Fruit fly (Drosophila melanogaster) whole organism, embryonic: ENCODE measurements around the gene lwr.

Experiments used
- Ada2b ChIP-seq: fragments of 200-800 bp; sonication (Bioruptor generic); IDR thresholded peaks from 2 replicates; pipeline ENCODE4 v1.3.6; 2022; ENCODE audit warnings: missing biosample characterization, missing genetic modification characterization
- Aef1 ChIP-seq: fragments of 200-800 bp; sonication (Bioruptor generic); IDR thresholded peaks from 3 replicates; pipeline ENCODE4 v1.3.6; 2022; ENCODE audit warnings: missing biosample characterization, missing genetic modification characterization
- Atf-2 ChIP-seq: fragments of 200-800 bp; sonication (Bioruptor generic); optimal IDR thresholded peaks from 2 replicates; lab custom pipeline; 2016; ENCODE audit warnings: missing biosample characterization, missing genetic modification characterization
- CG11504 ChIP-seq: fragments of 200-800 bp; sonication (Bioruptor generic); optimal IDR thresholded peaks from 3 replicates; lab custom pipeline; 2019; ENCODE audit warnings: missing biosample characterization, mild to moderate bottlenecking, missing genetic modification characterization, moderate library complexity
- CG1233 ChIP-seq: fragments of 200-800 bp; sonication (Bioruptor generic); optimal IDR thresholded peaks from 4 replicates; lab custom pipeline; 2018; ENCODE audit warnings: missing biosample characterization, mild to moderate bottlenecking, missing genetic modification characterization
- CG15601 ChIP-seq: fragments of 200-800 bp; sonication (Bioruptor generic); optimal IDR thresholded peaks from 3 replicates; lab custom pipeline; 2019; ENCODE audit warnings: missing biosample characterization, mild to moderate bottlenecking, missing genetic modification characterization, moderate library complexity
- CG2120 ChIP-seq: fragments of 200-800 bp; sonication (Bioruptor generic); optimal IDR thresholded peaks from 3 replicates; lab custom pipeline; 2016; ENCODE audit warnings: missing biosample characterization, missing genetic modification characterization
- CG31388 ChIP-seq: fragments of 200-800 bp; sonication (Bioruptor generic); optimal IDR thresholded peaks from 2 replicates; lab custom pipeline; 2016; ENCODE audit warnings: missing biosample characterization, missing genetic modification characterization
- CG31441 ChIP-seq: fragments of 200-800 bp; sonication (Bioruptor generic); IDR thresholded peaks from 2 replicates; pipeline ENCODE4 v1.3.6; 2022; ENCODE audit warnings: missing biosample characterization, missing genetic modification characterization
- CG33213 ChIP-seq: fragments of 200-800 bp; sonication (Bioruptor generic); optimal IDR thresholded peaks from 3 replicates; lab custom pipeline; 2016; ENCODE audit warnings: missing biosample characterization, missing genetic modification characterization
- CG4707 ChIP-seq: fragments of 200-800 bp; sonication (Bioruptor generic); optimal IDR thresholded peaks from 2 replicates; lab custom pipeline; 2018; ENCODE audit warnings: missing biosample characterization, mild to moderate bottlenecking, missing genetic modification characterization, moderate library complexity
- CG6689 ChIP-seq: fragments of 200-800 bp; sonication (Bioruptor generic); IDR thresholded peaks from 2 replicates; pipeline ENCODE4 v1.3.6; 2022; ENCODE audit warnings: missing biosample characterization, missing genetic modification characterization
- CG7745 ChIP-seq: fragments of 200-800 bp; sonication (Bioruptor generic); optimal IDR thresholded peaks from 2 replicates; lab custom pipeline; 2018; ENCODE audit warnings: missing biosample characterization, mild to moderate bottlenecking, missing genetic modification characterization, moderate library complexity
- CG8478 ChIP-seq: fragments of >200 bp; optimal IDR thresholded peaks from 2 replicates; lab custom pipeline; 2018
- CG9876 ChIP-seq: fragments of 200-800 bp; sonication (Bioruptor generic); optimal IDR thresholded peaks from 2 replicates; lab custom pipeline; 2016; ENCODE audit warnings: missing biosample characterization, missing genetic modification characterization
- CrebB ChIP-seq: fragments of 200-800 bp; sonication (Bioruptor generic); optimal IDR thresholded peaks from 3 replicates; lab custom pipeline; 2018; ENCODE audit warnings: missing biosample characterization, mild to moderate bottlenecking, missing genetic modification characterization
- Dbx ChIP-seq: fragments of 200-800 bp; sonication (Bioruptor generic); IDR thresholded peaks from 3 replicates; pipeline ENCODE4 v1.3.6; 2022; ENCODE audit warnings: missing biosample characterization, missing genetic modification characterization
- Dfd ChIP-seq, 2 experiments: fragments of >200 bp; optimal IDR thresholded peaks; 2 replicates each; lab custom pipeline; 2017; ENCODE audit warnings: missing biosample characterization in 2 of 2, missing genetic modification characterization in 2 of 2
- Ets65A ChIP-seq: fragments of 200-800 bp; sonication (Bioruptor generic); peaks from one replicate; lab custom pipeline; 2016; ENCODE audit warnings: missing biosample characterization, missing genetic modification characterization
- Ets97D ChIP-seq: fragments of 200-800 bp; sonication (Bioruptor generic); optimal IDR thresholded peaks from 3 replicates; lab custom pipeline; 2016; ENCODE audit warnings: missing biosample characterization, missing genetic modification characterization
- Hr51 ChIP-seq, 2 experiments: fragments of 200-800 bp; sonication (Bioruptor generic); optimal IDR thresholded peaks; 2 replicates in 1 of 2; 3 replicates in 1 of 2; lab custom pipeline; 2016 to 2018; ENCODE audit warnings: missing biosample characterization in 2 of 2, missing genetic modification characterization in 2 of 2, mild to moderate bottlenecking in 1 of 2, moderate library complexity in 1 of 2
- Lhr ChIP-seq: fragments of 200-800 bp; sonication (Bioruptor generic); optimal IDR thresholded peaks from 3 replicates; lab custom pipeline; 2017; ENCODE audit warnings: mild to moderate bottlenecking, missing biosample characterization, missing genetic modification reagents, missing genetic modification characterization
- NC2β ChIP-seq: fragments of 200-800 bp; sonication (Bioruptor generic); optimal IDR thresholded peaks from 2 replicates; lab custom pipeline; 2016; ENCODE audit warnings: missing biosample characterization, missing genetic modification characterization
- Optix ChIP-seq: fragments of 200-800 bp; sonication (Bioruptor generic); IDR thresholded peaks from 3 replicates; pipeline ENCODE4 v1.3.6; 2022; ENCODE audit warnings: missing biosample characterization, missing genetic modification characterization
- Sox102F ChIP-seq: fragments of 200-800 bp; sonication (Bioruptor generic); optimal IDR thresholded peaks from 2 replicates; lab custom pipeline; 2018; ENCODE audit warnings: missing biosample characterization, mild to moderate bottlenecking, missing genetic modification characterization, moderate library complexity
- Sry-β ChIP-seq: fragments of 200-800 bp; sonication (Bioruptor generic); optimal IDR thresholded peaks from 2 replicates; lab custom pipeline; 2018; ENCODE audit warnings: missing biosample characterization, mild to moderate bottlenecking, missing genetic modification characterization, moderate library complexity
- Vsx1 ChIP-seq: fragments of 200-800 bp; sonication (Bioruptor generic); optimal IDR thresholded peaks from 2 replicates; lab custom pipeline; 2017; ENCODE audit warnings: missing biosample characterization, mild to moderate bottlenecking, missing genetic modification characterization, missing genetic modification reagents
- aop ChIP-seq: fragments of 200-800 bp; sonication (Bioruptor generic); IDR thresholded peaks from 2 replicates; pipeline ENCODE4 v1.3.6; 2022; ENCODE audit warnings: missing biosample characterization, missing genetic modification characterization
- ash1 ChIP-seq: fragments of 200-800 bp; sonication (Bioruptor generic); optimal IDR thresholded peaks from 2 replicates; lab custom pipeline; 2018; ENCODE audit warnings: missing biosample characterization, mild to moderate bottlenecking, missing genetic modification characterization
- bbx ChIP-seq: fragments of 200-800 bp; sonication (Bioruptor generic); IDR thresholded peaks from 2 replicates; pipeline ENCODE4 v1.3.6; 2022; ENCODE audit warnings: missing biosample characterization, missing genetic modification characterization; ENCODE audit not compliant: partially characterized antibody
- caup ChIP-seq: fragments of 200-800 bp; sonication (Bioruptor generic); optimal IDR thresholded peaks from 3 replicates; lab custom pipeline; 2017; ENCODE audit warnings: missing biosample characterization, mild to moderate bottlenecking, missing genetic modification characterization, moderate library complexity; ENCODE audit not compliant: severe bottlenecking
- crol ChIP-seq: fragments of 200-800 bp; sonication (Bioruptor generic); IDR thresholded peaks from 2 replicates; pipeline ENCODE4 v1.3.6; 2022; ENCODE audit warnings: missing biosample characterization, missing genetic modification characterization
- cwo ChIP-seq: fragments of 200-800 bp; sonication (Bioruptor generic); optimal IDR thresholded peaks from 3 replicates; lab custom pipeline; 2017; ENCODE audit warnings: missing biosample characterization, missing genetic modification characterization, mild to moderate bottlenecking, moderate library complexity, missing genetic modification reagents
- da ChIP-seq: fragments of 200-800 bp; sonication (Bioruptor generic); optimal IDR thresholded peaks from 2 replicates; lab custom pipeline; 2016; ENCODE audit warnings: missing biosample characterization, missing genetic modification characterization
- dpn ChIP-seq, 2 experiments: fragments of 200-800 bp; sonication (Bioruptor generic); optimal IDR thresholded peaks; 3 replicates each; lab custom pipeline; 2016; ENCODE audit warnings: missing biosample characterization in 2 of 2, missing genetic modification characterization in 2 of 2
- ken ChIP-seq: fragments of 200-800 bp; sonication (Bioruptor generic); IDR thresholded peaks from 3 replicates; pipeline ENCODE4 v1.3.6; 2022; ENCODE audit warnings: missing biosample characterization, missing genetic modification characterization
- lab ChIP-seq: fragments of 200-800 bp; sonication (Bioruptor generic); optimal IDR thresholded peaks from 3 replicates; lab custom pipeline; 2017; ENCODE audit warnings: missing biosample characterization, missing genetic modification characterization, mild to moderate bottlenecking, moderate library complexity, missing genetic modification reagents
- lbe ChIP-seq: fragments of 200-800 bp; sonication (Bioruptor generic); optimal IDR thresholded peaks from 2 replicates; lab custom pipeline; 2016; ENCODE audit warnings: missing biosample characterization, mild to moderate bottlenecking, missing genetic modification characterization
- maf-S ChIP-seq: fragments of 200-800 bp; sonication (Bioruptor generic); optimal IDR thresholded peaks from 2 replicates; lab custom pipeline; 2016; ENCODE audit warnings: missing biosample characterization, missing genetic modification characterization
- mirr ChIP-seq: fragments of 200-800 bp; sonication (Bioruptor generic); optimal IDR thresholded peaks from 3 replicates; lab custom pipeline; 2018; ENCODE audit warnings: missing biosample characterization, mild to moderate bottlenecking, missing genetic modification characterization
- oc ChIP-seq: fragments of 200-800 bp; sonication (Bioruptor generic); optimal IDR thresholded peaks from 2 replicates; lab custom pipeline; 2018; ENCODE audit warnings: missing biosample characterization, mild to moderate bottlenecking, missing genetic modification characterization, moderate library complexity
- org-1 ChIP-seq: fragments of 200-800 bp; sonication (Bioruptor generic); optimal IDR thresholded peaks from 2 replicates; lab custom pipeline; 2017; ENCODE audit warnings: missing biosample characterization, missing genetic modification characterization
- pho ChIP-seq: fragments of 200-800 bp; sonication (Bioruptor generic); optimal IDR thresholded peaks from 2 replicates; lab custom pipeline; 2016; ENCODE audit warnings: missing biosample characterization, missing genetic modification characterization
- run ChIP-seq: fragments of 200-800 bp; sonication (Bioruptor generic); optimal IDR thresholded peaks from 3 replicates; lab custom pipeline; 2018; ENCODE audit warnings: missing biosample characterization, mild to moderate bottlenecking, missing genetic modification characterization
- sim ChIP-seq: fragments of 200-800 bp; sonication (Bioruptor generic); IDR thresholded peaks from 2 replicates; pipeline ENCODE4 v1.3.6; 2022; ENCODE audit warnings: missing biosample characterization, missing genetic modification characterization
- sqz ChIP-seq: fragments of 200-800 bp; sonication (Bioruptor generic); optimal IDR thresholded peaks from 3 replicates; lab custom pipeline; 2018; ENCODE audit warnings: missing biosample characterization, mild to moderate bottlenecking, missing genetic modification characterization
- tgo ChIP-seq: fragments of 200-800 bp; sonication (Bioruptor generic); IDR thresholded peaks from 3 replicates; pipeline ENCODE4 v1.3.6; 2022; ENCODE audit warnings: missing biosample characterization, missing genetic modification characterization
- unpg ChIP-seq: fragments of 200-800 bp; sonication (Bioruptor generic); optimal IDR thresholded peaks from 3 replicates; lab custom pipeline; 2018; ENCODE audit warnings: missing biosample characterization, mild to moderate bottlenecking, missing genetic modification characterization, moderate library complexity
- usp ChIP-seq: fragments of >200 bp; optimal IDR thresholded peaks from 2 replicates; lab custom pipeline; 2017; ENCODE audit warnings: missing biosample characterization, missing genetic modification characterization
- vvl ChIP-seq: fragments of 200-800 bp; sonication (Bioruptor generic); IDR thresholded peaks from 2 replicates; pipeline ENCODE4 v1.3.6; 2022; ENCODE audit warnings: missing biosample characterization, missing genetic modification characterization

The lwr gene

dm6 chr2L:497657-498473 lies 44.5 kb downstream of the lwr start (continued):
- no peak for TF ChIP-seq CG33213 (GFP tag; lab: Kevin White, UChicago)
- TF ChIP-seq org-1 = no peak
- TF ChIP-seq CG2120 (GFP tag; lab: Kevin White, UChicago) = peak; percentile 30
- no peak for TF ChIP-seq bbx (GFP tag; lab: Robert Waterston, UW)
- no peak for TF ChIP-seq CG1233 (GFP tag; lab: Kevin White, UChicago)
- no peak for TF ChIP-seq CG31388 (GFP tag; lab: Kevin White, UChicago)
- TF ChIP-seq CG6689 = 0 out of 2 replicates have a peak, but pooled peaks have one; percentile 36
- peak; percentile 5 for TF ChIP-seq Sox102F (GFP tag; lab: Kevin White, UChicago)
- no peak for TF ChIP-seq Atf-2 (GFP tag; lab: Kevin White, UChicago)
- no peak for TF ChIP-seq ken (GFP tag; lab: Robert Waterston, UW)
- no peak for TF ChIP-seq Ets97D (GFP tag; lab: Kevin White, UChicago)
- no peak for TF ChIP-seq run
- no peak for TF ChIP-seq Sry-β
- TF ChIP-seq CG15601 (tag; lab: Kevin White, UChicago) = no peak
- no peak for TF ChIP-seq CG4707
- peak; percentile 23 for TF ChIP-seq lab (GFP tag; lab: Kevin White, UChicago)
- no peak for TF ChIP-seq da (GFP tag; lab: Kevin White, UChicago)
- TF ChIP-seq Ada2b (GFP tag; lab: Robert Waterston, UW) = no peak
- TF ChIP-seq sim = no peak
- no peak for TF ChIP-seq CrebB (tag; lab: Kevin White, UChicago)
- TF ChIP-seq Vsx1 = no peak
- TF ChIP-seq unpg (GFP tag; lab: Kevin White, UChicago) = no peak
- no peak for TF ChIP-seq lbe (GFP tag; lab: Kevin White, UChicago)
- TF ChIP-seq pho = no peak
- peak; percentile 71 for TF ChIP-seq Ets65A (GFP tag; lab: Kevin White, UChicago)
- no peak for TF ChIP-seq aop (GFP tag; lab: Robert Waterston, UW)
- 0 out of 2 replicates have a peak, but pooled peaks have one; percentile 22 for TF ChIP-seq crol (GFP tag; lab: Robert Waterston, UW)
- no peak for TF ChIP-seq CG31441 (GFP tag; lab: Robert Waterston, UW)
- no peak for TF ChIP-seq CG11504 (tag; lab: Kevin White, UChicago)
- no peak for TF ChIP-seq Aef1 (GFP tag; lab: Robert Waterston, UW)
- TF ChIP-seq tgo (GFP tag; lab: Robert Waterston, UW) = no peak
- TF ChIP-seq CG9876 (GFP tag; lab: Kevin White, UChicago) = no peak
- TF ChIP-seq Hr51 (GFP tag; optimal IDR thresholded peaks at IDR 0.05; lab: Kevin White, UChicago) = no peak
- no peak for TF ChIP-seq Lhr (GFP tag; lab: Kevin White, UChicago)
- no peak for TF ChIP-seq maf-S (GFP tag; lab: Kevin White, UChicago)
- TF ChIP-seq NC2β (GFP tag; lab: Kevin White, UChicago) = no peak
- peak; percentile 57 for TF ChIP-seq cwo
- TF ChIP-seq dpn (GFP tag; optimal IDR thresholded peaks at IDR 0.05; lab: Kevin White, UChicago) = peak in 1 of 2 experiments; percentile 9
- no peak for TF ChIP-seq sqz (GFP tag; lab: Kevin White, UChicago)
- TF ChIP-seq usp (GFP tag; lab: Kevin White, UChicago) = no peak
- TF ChIP-seq mirr (GFP tag; lab: Kevin White, UChicago) = peak; percentile 88
- TF ChIP-seq CG8478 (lab: Kevin White, UChicago) = no peak
- TF ChIP-seq Optix (GFP tag; lab: Robert Waterston, UW) = 0 out of 3 replicates have a peak, but pooled peaks have one; percentile 23
- peak; percentile 2 for TF ChIP-seq caup (GFP tag; lab: Kevin White, UChicago)
- TF ChIP-seq vvl (GFP tag; lab: Robert Waterston, UW) = 0 out of 2 replicates have a peak, but pooled peaks have one; percentile 11
- TF ChIP-seq Dbx (GFP tag; lab: Robert Waterston, UW) = no peak
- TF ChIP-seq CG7745 (tag; lab: Kevin White, UChicago) = peak; percentile 75
- no peak for TF ChIP-seq ash1 (GFP tag; lab: Kevin White, UChicago)
- TF ChIP-seq Dfd (GFP tag; optimal IDR thresholded peaks at IDR 0.05; lab: Kevin White, UChicago) = no peak
- TF ChIP-seq oc (tag; lab: Kevin White, UChicago) = no peak
